Worm (Caenorhabditis elegans): ENCODE data around the gene Y48D7A.1.

ce11 chrX:3029030-3029429 lies 19.7 kb downstream of the Y48D7A.1 start, which contains the start of gene M02F4.1:
- TF ChIP-seq unc-39 (tag; optimal IDR thresholded peaks at IDR 0.05) (no peak), nhr-76 (tag; optimal IDR thresholded peaks at IDR 0.05) (no peak), pha-4 (tag; optimal IDR thresholded peaks at IDR 0.05) (no peak)
